Fruit fly (Drosophila melanogaster) whole organism, embryonic: ENCODE data around the gene scpr-C.
A peak's percentile ranks its signal among the peaks of the same experiment; 100 is the strongest.

Experiments used
- Adf1 ChIP-seq: fragments of 200-800 bp; sonication (Bioruptor generic); IDR thresholded peaks from 2 replicates; pipeline ENCODE4 v1.3.6; 2022; ENCODE audit warnings: missing biosample characterization, missing genetic modification characterization
- Antp ChIP-seq: fragments of 200-800 bp; sonication (Bioruptor generic); optimal IDR thresholded peaks from 3 replicates; lab custom pipeline; 2016; ENCODE audit warnings: missing biosample characterization, missing genetic modification characterization
- CG10267 ChIP-seq: fragments of 200-800 bp; sonication (Bioruptor generic); optimal IDR thresholded peaks from 2 replicates; lab custom pipeline; 2018; ENCODE audit warnings: missing biosample characterization, mild to moderate bottlenecking, missing genetic modification characterization, moderate library complexity
- CG10431 ChIP-seq: fragments of 200-800 bp; sonication (Bioruptor generic); optimal IDR thresholded peaks from 3 replicates; lab custom pipeline; 2018; ENCODE audit warnings: missing biosample characterization, mild to moderate bottlenecking, missing genetic modification characterization
- CG12942 ChIP-seq: fragments of 200-800 bp; sonication (Bioruptor generic); optimal IDR thresholded peaks from 3 replicates; lab custom pipeline; 2016; ENCODE audit warnings: missing biosample characterization, missing genetic modification characterization
- CG13123 ChIP-seq: fragments of 200-800 bp; sonication (Bioruptor generic); optimal IDR thresholded peaks from 2 replicates; lab custom pipeline; 2016; ENCODE audit warnings: missing biosample characterization, missing genetic modification characterization
- CG13624 ChIP-seq: fragments of 200-800 bp; sonication (Bioruptor generic); optimal IDR thresholded peaks from 2 replicates; lab custom pipeline; 2016; ENCODE audit warnings: missing biosample characterization, missing genetic modification characterization
- CG15269 ChIP-seq: fragments of 200-800 bp; sonication (Bioruptor generic); optimal IDR thresholded peaks from 2 replicates; lab custom pipeline; 2018; ENCODE audit warnings: missing biosample characterization, mild to moderate bottlenecking, missing genetic modification characterization, moderate library complexity
- CG15514 ChIP-seq: fragments of 200-800 bp; sonication (Bioruptor generic); optimal IDR thresholded peaks from 3 replicates; lab custom pipeline; 2017; ENCODE audit warnings: missing biosample characterization, missing genetic modification characterization, mild to moderate bottlenecking, moderate library complexity, missing genetic modification reagents
- CG1603 ChIP-seq: fragments of 200-800 bp; sonication (Bioruptor generic); optimal IDR thresholded peaks from 2 replicates; lab custom pipeline; 2019; ENCODE audit warnings: missing biosample characterization, mild to moderate bottlenecking, missing genetic modification characterization, moderate library complexity
- CG17359 ChIP-seq: fragments of 200-800 bp; sonication (Bioruptor generic); optimal IDR thresholded peaks from 3 replicates; lab custom pipeline; 2018; ENCODE audit warnings: missing biosample characterization, mild to moderate bottlenecking, missing genetic modification characterization, moderate library complexity
- CG17385 ChIP-seq: fragments of 200-800 bp; sonication (Bioruptor generic); optimal IDR thresholded peaks from 3 replicates; lab custom pipeline; 2018; ENCODE audit warnings: missing biosample characterization, mild to moderate bottlenecking, missing genetic modification characterization
- CG17829 ChIP-seq: fragments of 200-800 bp; optimal IDR thresholded peaks from 2 replicates; lab custom pipeline; 2019; ENCODE audit warnings: missing biosample characterization, mild to moderate bottlenecking, missing genetic modification characterization, moderate library complexity
- CG30020 ChIP-seq: fragments of 200-800 bp; optimal IDR thresholded peaks from 2 replicates; lab custom pipeline; 2019; ENCODE audit warnings: missing biosample characterization, mild to moderate bottlenecking, missing genetic modification characterization, moderate library complexity
- CG32767 ChIP-seq: fragments of 200-800 bp; sonication (Bioruptor generic); IDR thresholded peaks from 2 replicates; pipeline ENCODE4 v1.3.6; 2022; ENCODE audit warnings: missing biosample characterization, missing genetic modification characterization
- CG3281 ChIP-seq: fragments of 200-800 bp; sonication (Bioruptor generic); optimal IDR thresholded peaks from 3 replicates; lab custom pipeline; 2017; ENCODE audit warnings: missing biosample characterization, mild to moderate bottlenecking, missing genetic modification characterization
- CG6765 ChIP-seq: fragments of 200-800 bp; sonication (Bioruptor generic); optimal IDR thresholded peaks from 3 replicates; lab custom pipeline; 2017; ENCODE audit warnings: missing biosample characterization, mild to moderate bottlenecking, missing genetic modification characterization
- CG7928 ChIP-seq: fragments of 200-800 bp; sonication (Bioruptor generic); optimal IDR thresholded peaks from 2 replicates; lab custom pipeline; 2017; ENCODE audit warnings: missing biosample characterization, mild to moderate bottlenecking, missing genetic modification characterization
- CTCF ChIP-seq: fragments of 200-800 bp; sonication (Bioruptor generic); optimal IDR thresholded peaks from 2 replicates; lab custom pipeline; 2017; ENCODE audit warnings: missing biosample characterization, mild to moderate bottlenecking, missing genetic modification characterization, moderate library complexity
- Dref ChIP-seq: fragments of 200-800 bp; sonication (Bioruptor generic); IDR thresholded peaks from 2 replicates; pipeline ENCODE4 v1.3.6; 2022; ENCODE audit warnings: missing biosample characterization, missing genetic modification characterization
- Elba2 ChIP-seq: fragments of 200-800 bp; sonication (Bioruptor generic); optimal IDR thresholded peaks from 3 replicates; lab custom pipeline; 2016; ENCODE audit warnings: missing biosample characterization, missing genetic modification characterization
- Fer2 ChIP-seq: fragments of 200-800 bp; sonication (Bioruptor generic); optimal IDR thresholded peaks from 2 replicates; lab custom pipeline; 2018; ENCODE audit warnings: missing biosample characterization, mild to moderate bottlenecking, missing genetic modification characterization, moderate library complexity
- H15 ChIP-seq: fragments of 200-800 bp; sonication (Bioruptor generic); IDR thresholded peaks from 3 replicates; pipeline ENCODE4 v1.3.6; 2022; ENCODE audit warnings: missing biosample characterization, missing genetic modification characterization
- HmgZ ChIP-seq: fragments of 200-800 bp; sonication (Bioruptor generic); optimal IDR thresholded peaks from 2 replicates; lab custom pipeline; 2018; ENCODE audit warnings: missing biosample characterization, mild to moderate bottlenecking, missing genetic modification characterization
- Hr51 ChIP-seq, 2 experiments: fragments of 200-800 bp; sonication (Bioruptor generic); optimal IDR thresholded peaks; 2 replicates in 1 of 2; 3 replicates in 1 of 2; lab custom pipeline; 2016 to 2018; ENCODE audit warnings: missing biosample characterization in 2 of 2, missing genetic modification characterization in 2 of 2, mild to moderate bottlenecking in 1 of 2, moderate library complexity in 1 of 2
- Hsf ChIP-seq: fragments of 200-800 bp; sonication (Bioruptor generic); optimal IDR thresholded peaks from 3 replicates; lab custom pipeline; 2016; ENCODE audit warnings: missing biosample characterization, missing genetic modification characterization
- Mad ChIP-seq: fragments of 200-800 bp; sonication (Bioruptor generic); optimal IDR thresholded peaks from 2 replicates; lab custom pipeline; 2016; ENCODE audit warnings: missing biosample characterization, missing genetic modification characterization
- Meics ChIP-seq: fragments of 200-800 bp; sonication (Bioruptor generic); optimal IDR thresholded peaks from 2 replicates; lab custom pipeline; 2017; ENCODE audit warnings: missing biosample characterization, mild to moderate bottlenecking, missing genetic modification characterization
- NK7.1 ChIP-seq: fragments of 200-800 bp; sonication (Bioruptor generic); optimal IDR thresholded peaks from 3 replicates; lab custom pipeline; 2016; ENCODE audit warnings: missing biosample characterization, missing genetic modification characterization
- Nf-YC ChIP-seq: fragments of 200-800 bp; optimal IDR thresholded peaks from 3 replicates; lab custom pipeline; 2019; ENCODE audit warnings: missing biosample characterization, mild to moderate bottlenecking, missing genetic modification characterization, moderate library complexity
- Taf1 ChIP-seq: fragments of 200-800 bp; sonication (Bioruptor generic); IDR thresholded peaks from 2 replicates; pipeline ENCODE4 v1.3.6; 2022; ENCODE audit warnings: missing biosample characterization, missing genetic modification characterization
- abd-A ChIP-seq: fragments of 200-800 bp; sonication (Bioruptor generic); optimal IDR thresholded peaks from 3 replicates; lab custom pipeline; 2019; ENCODE audit warnings: missing biosample characterization, mild to moderate bottlenecking, missing genetic modification characterization, moderate library complexity
- cad ChIP-seq: fragments of >200 bp; optimal IDR thresholded peaks from 2 replicates; lab custom pipeline; 2017; ENCODE audit warnings: missing biosample characterization, missing genetic modification characterization
- cato ChIP-seq: fragments of 200-800 bp; sonication (Bioruptor generic); optimal IDR thresholded peaks from 2 replicates; lab custom pipeline; 2016; ENCODE audit warnings: missing biosample characterization, missing genetic modification characterization, borderline replicate concordance
- cg ChIP-seq: fragments of 200-800 bp; sonication (Bioruptor generic); optimal IDR thresholded peaks from 3 replicates; lab custom pipeline; 2019; ENCODE audit warnings: missing biosample characterization, mild to moderate bottlenecking, missing genetic modification characterization, moderate library complexity
- chn ChIP-seq: fragments of 200-800 bp; sonication (Bioruptor generic); optimal IDR thresholded peaks from 2 replicates; lab custom pipeline; 2016; ENCODE audit warnings: missing biosample characterization, missing genetic modification characterization
- dati ChIP-seq: fragments of 200-800 bp; sonication (Bioruptor generic); IDR thresholded peaks from 2 replicates; pipeline ENCODE4 v1.3.6; 2022; ENCODE audit warnings: missing biosample characterization, missing genetic modification characterization
- fd3F ChIP-seq: fragments of 200-800 bp; sonication (Bioruptor generic); optimal IDR thresholded peaks from 2 replicates; lab custom pipeline; 2018; ENCODE audit warnings: missing biosample characterization, mild to moderate bottlenecking, missing genetic modification characterization, moderate library complexity
- grau ChIP-seq: fragments of 200-800 bp; optimal IDR thresholded peaks from 3 replicates; lab custom pipeline; 2019; ENCODE audit warnings: missing biosample characterization, mild to moderate bottlenecking, missing genetic modification characterization, moderate library complexity
- gsb ChIP-seq: fragments of 200-800 bp; sonication (Bioruptor generic); IDR thresholded peaks from 2 replicates; pipeline ENCODE4 v1.3.6; 2022; ENCODE audit warnings: missing biosample characterization, missing genetic modification characterization
- gsb-n ChIP-seq: fragments of 200-800 bp; sonication (Bioruptor generic); optimal IDR thresholded peaks from 3 replicates; lab custom pipeline; 2018; ENCODE audit warnings: missing biosample characterization, mild to moderate bottlenecking, missing genetic modification characterization
- hkb ChIP-seq, 2 experiments: fragments of 200-800 bp in 1 of 2; fragments of >200 bp in 1 of 2; sonication (Bioruptor generic) in 1 of 2; IDR thresholded peaks in 1 of 2; optimal IDR thresholded peaks in 1 of 2; 2 replicates each; pipeline versions ENCODE4 v1.3.6 to Lab custom; 2017 to 2022; ENCODE audit warnings: missing biosample characterization in 1 of 2, missing genetic modification characterization in 1 of 2
- jigr1 ChIP-seq: fragments of 200-800 bp; sonication (Bioruptor generic); IDR thresholded peaks from 3 replicates; pipeline ENCODE4 v1.3.6; 2022; ENCODE audit warnings: missing biosample characterization, missing genetic modification characterization
- klu ChIP-seq: fragments of 200-800 bp; sonication (Bioruptor generic); IDR thresholded peaks from 2 replicates; pipeline ENCODE4 v1.3.6; 2022; ENCODE audit warnings: missing biosample characterization, missing genetic modification characterization
- kni ChIP-seq: fragments of 200-800 bp; sonication (Bioruptor generic); optimal IDR thresholded peaks from 3 replicates; lab custom pipeline; 2017; ENCODE audit warnings: mild to moderate bottlenecking, missing biosample characterization, missing genetic modification reagents, missing genetic modification characterization
- lov ChIP-seq, 2 experiments: fragments of 200-800 bp in 1 of 2; fragments of >200 bp in 1 of 2; sonication (Bioruptor generic) in 1 of 2; IDR thresholded peaks in 1 of 2; optimal IDR thresholded peaks in 1 of 2; 2 replicates in 1 of 2; 3 replicates in 1 of 2; pipeline versions ENCODE4 v1.3.6 to Lab custom; 2017 to 2022; ENCODE audit warnings: missing biosample characterization in 1 of 2, missing genetic modification characterization in 1 of 2
- rib ChIP-seq: fragments of 200-800 bp; sonication (Bioruptor generic); IDR thresholded peaks from 2 replicates; pipeline ENCODE4 v1.3.6; 2022; ENCODE audit warnings: missing biosample characterization, missing genetic modification characterization
- sens-2 ChIP-seq: fragments of 200-800 bp; sonication (Bioruptor generic); IDR thresholded peaks from 2 replicates; pipeline ENCODE4 v1.3.6; 2022; ENCODE audit warnings: missing biosample characterization, missing genetic modification characterization
- tio ChIP-seq: fragments of 200-800 bp; sonication (Bioruptor generic); optimal IDR thresholded peaks from 2 replicates; lab custom pipeline; 2017; ENCODE audit warnings: missing biosample characterization, missing genetic modification characterization, inconsistent platforms

The scpr-C gene

DNA sequence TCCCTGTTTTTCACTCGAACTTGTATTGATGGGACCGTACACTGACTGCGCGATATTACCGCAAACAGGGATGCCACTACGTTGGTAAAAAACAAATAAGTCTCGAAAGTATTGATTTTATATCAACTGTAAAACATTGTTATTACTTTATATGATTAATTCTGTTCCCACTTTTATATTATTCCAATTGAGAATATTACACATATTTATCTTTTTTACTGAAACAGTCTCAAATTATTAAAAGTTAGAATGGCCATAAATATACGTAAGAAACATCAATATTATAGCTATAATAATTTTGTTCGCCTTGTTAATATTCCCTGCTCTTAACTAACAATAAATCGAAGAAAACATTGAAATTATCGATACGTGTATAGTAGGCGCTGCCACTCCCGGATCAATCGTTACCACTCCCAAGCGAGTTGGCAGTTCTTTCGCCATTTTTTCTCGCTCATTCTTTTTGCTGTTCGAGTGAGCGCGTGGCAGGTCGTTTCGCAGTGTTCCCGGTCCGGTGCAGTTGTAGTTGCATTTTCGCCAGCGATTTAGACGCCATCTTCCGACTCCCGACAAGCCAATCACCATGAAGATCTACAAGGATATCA lies 15.4 kb upstream of the scpr-C start, which contains the start of the genes SdhC and Tctp (continued):
- TF ChIP-seq fd3F (GFP tag; lab: Kevin White, UChicago): no peak
- TF ChIP-seq Hr51 (GFP tag; optimal IDR thresholded peaks at IDR 0.05; lab: Kevin White, UChicago): peak; percentile 17 to 60
- TF ChIP-seq CG15269 (tag; lab: Kevin White, UChicago): peak; percentile 51
- no peak for TF ChIP-seq cg
- TF ChIP-seq Antp: peak; percentile 22
- TF ChIP-seq Nf-YC (tag; lab: Kevin White, UChicago): peak; percentile 70
- TF ChIP-seq klu (GFP tag; lab: Robert Waterston, UW): no peak
- TF ChIP-seq CG30020 (tag; lab: Kevin White, UChicago): peak; percentile 64
- no peak for TF ChIP-seq Taf1 (GFP tag; lab: Robert Waterston, UW)
- no peak for TF ChIP-seq tio (GFP tag; lab: Kevin White, UChicago)
- no peak for TF ChIP-seq NK7.1
- no peak for TF ChIP-seq Adf1 (GFP tag; lab: Robert Waterston, UW)
- peak; percentile 9 for TF ChIP-seq CG10431 (GFP tag; lab: Kevin White, UChicago)
- no peak for TF ChIP-seq abd-A
- peak; percentile 20 for TF ChIP-seq Mad
- TF ChIP-seq Hsf (GFP tag; lab: Kevin White, UChicago): peak; percentile 64
- TF ChIP-seq chn (GFP tag; lab: Kevin White, UChicago): no peak
- TF ChIP-seq CG12942 (GFP tag; lab: Kevin White, UChicago): peak; percentile 40
- TF ChIP-seq gsb-n (tag; lab: Kevin White, UChicago): peak; percentile 45
- TF ChIP-seq CG6765: peak; percentile 40
- TF ChIP-seq sens-2: no peak
- no peak for TF ChIP-seq cad (GFP tag; lab: Kevin White, UChicago)
- no peak for TF ChIP-seq CG17359 (tag; lab: Kevin White, UChicago)
- TF ChIP-seq rib (GFP tag; lab: Robert Waterston, UW): peak; percentile 74; the same call in 1 of the 2 replicates
- TF ChIP-seq CG17829 (tag; lab: Kevin White, UChicago): peak; percentile 59
- TF ChIP-seq cato: no peak
- TF ChIP-seq CG1603 (tag; lab: Kevin White, UChicago): peak; percentile 36
- TF ChIP-seq CG32767 (GFP tag; lab: Robert Waterston, UW): no peak
- peak; percentile 34 for TF ChIP-seq CG17385
- TF ChIP-seq CG13123: peak; percentile 40

DNA sequence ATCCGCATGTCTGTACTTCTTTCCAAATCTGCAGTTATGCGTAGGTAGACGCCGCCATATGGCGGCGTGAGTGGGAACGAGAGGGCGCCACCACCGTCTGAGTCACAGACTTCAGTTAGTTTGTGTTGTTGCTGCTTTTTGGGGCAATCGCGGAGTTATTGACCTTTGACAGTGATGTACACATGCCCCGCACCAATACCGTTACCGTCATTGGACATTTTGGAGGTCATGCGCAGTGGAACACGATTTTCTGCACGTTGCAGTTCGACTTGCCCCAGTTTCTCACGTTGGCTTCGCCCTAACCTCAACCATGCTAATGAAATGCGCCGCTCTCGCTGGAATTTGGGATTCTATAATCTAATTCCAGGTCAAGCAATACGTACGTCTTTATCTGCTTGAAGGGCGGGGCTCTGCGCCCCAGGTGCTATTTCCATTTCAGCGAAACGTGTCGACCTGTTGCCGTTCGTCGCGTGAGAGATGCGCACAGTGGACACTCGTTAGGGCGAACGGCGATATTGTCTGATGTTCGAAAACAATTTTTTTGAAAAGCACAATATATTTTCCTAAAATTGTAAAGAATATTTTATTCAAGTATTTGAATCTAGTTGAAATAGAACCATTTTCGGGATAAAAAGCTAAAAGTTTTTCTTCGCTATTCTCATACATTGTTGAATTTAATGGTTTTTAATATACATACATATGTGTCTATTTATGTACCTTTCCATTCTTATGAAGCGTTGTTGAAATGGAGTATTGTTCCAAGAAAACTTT lies 13.8 kb upstream of the scpr-C start:
- peak; percentile 63 for TF ChIP-seq CG3281 (GFP tag; lab: Kevin White, UChicago)
- peak; percentile 6 for TF ChIP-seq cato
- TF ChIP-seq CG10267: peak; percentile 53
- TF ChIP-seq kni (GFP tag; lab: Kevin White, UChicago): peak; percentile 95
- TF ChIP-seq H15 (GFP tag; lab: Robert Waterston, UW): peak; percentile 65; the same call in 2 of the 3 replicates
- peak; percentile 18; the same call in 1 of the 2 replicates for TF ChIP-seq Dref (GFP tag; lab: Robert Waterston, UW)
- TF ChIP-seq CG13624 (GFP tag; lab: Kevin White, UChicago): peak; percentile 79
- TF ChIP-seq CG15514 (GFP tag; lab: Kevin White, UChicago): peak; percentile 63
- TF ChIP-seq lov (optimal IDR thresholded peaks at IDR 0.05; lab: Kevin White, UChicago): no peak
- TF ChIP-seq lov (GFP tag; IDR thresholded peaks at IDR 0.05; lab: Robert Waterston, UW): peak; percentile 71; the same call in 1 of the 3 replicates
- no peak for TF ChIP-seq dati (GFP tag; lab: Robert Waterston, UW)
- no peak for TF ChIP-seq jigr1
- TF ChIP-seq Elba2 (GFP tag; lab: Kevin White, UChicago): no peak
- no peak for TF ChIP-seq tio (GFP tag; lab: Kevin White, UChicago)
- TF ChIP-seq Fer2 (tag; lab: Kevin White, UChicago): peak; percentile 62
- TF ChIP-seq grau (tag; lab: Kevin White, UChicago): peak; percentile 97
- TF ChIP-seq CTCF (GFP tag; lab: Kevin White, UChicago): peak; percentile 86
- TF ChIP-seq Meics (GFP tag; lab: Kevin White, UChicago): peak; percentile 76
- peak; percentile 63 for TF ChIP-seq HmgZ (tag; lab: Kevin White, UChicago)
- TF ChIP-seq CG7928 (GFP tag; lab: Kevin White, UChicago): no peak
- no peak for TF ChIP-seq gsb (GFP tag; lab: Robert Waterston, UW)
- TF ChIP-seq hkb (optimal IDR thresholded peaks at IDR 0.05; lab: Kevin White, UChicago): no peak
- TF ChIP-seq hkb (GFP tag; IDR thresholded peaks at IDR 0.05; lab: Robert Waterston, UW): peak; percentile 73
